Fruit fly (Drosophila melanogaster) whole organism, embryonic: ENCODE data around the gene swa.

Source experiments
- ATbp ChIP-seq: fragments of 200-800 bp; sonication (Bioruptor generic); optimal IDR thresholded peaks from 2 replicates; lab custom pipeline; 2017; ENCODE audit warnings: missing biosample characterization, mild to moderate bottlenecking, missing genetic modification characterization, missing genetic modification reagents
- Bteb2 ChIP-seq: fragments of 200-800 bp; sonication (Bioruptor generic); optimal IDR thresholded peaks from 2 replicates; lab custom pipeline; 2016; ENCODE audit warnings: missing biosample characterization, missing genetic modification characterization
- CG10366 ChIP-seq: fragments of 200-800 bp; sonication (Bioruptor generic); IDR thresholded peaks from 2 replicates; pipeline ENCODE4 v1.3.6; 2022; ENCODE audit warnings: missing biosample characterization, missing genetic modification characterization
- CG11696 ChIP-seq: fragments of 200-800 bp; sonication (Bioruptor generic); IDR thresholded peaks from 2 replicates; pipeline ENCODE4 v1.3.6; 2022; ENCODE audit warnings: missing biosample characterization, missing genetic modification characterization
- CG11723 ChIP-seq: fragments of 200-800 bp; sonication (Bioruptor generic); optimal IDR thresholded peaks from 2 replicates; lab custom pipeline; 2017; ENCODE audit warnings: missing biosample characterization, mild to moderate bottlenecking, missing genetic modification characterization
- CG12299 ChIP-seq: fragments of 200-800 bp; sonication (Bioruptor generic); optimal IDR thresholded peaks from 2 replicates; lab custom pipeline; 2018; ENCODE audit warnings: missing biosample characterization, mild to moderate bottlenecking, missing genetic modification characterization
- CG13624 ChIP-seq: fragments of 200-800 bp; sonication (Bioruptor generic); optimal IDR thresholded peaks from 2 replicates; lab custom pipeline; 2016; ENCODE audit warnings: missing biosample characterization, missing genetic modification characterization
- CG14441 ChIP-seq: fragments of 200-800 bp; sonication (Bioruptor generic); IDR thresholded peaks from 2 replicates; pipeline ENCODE4 v1.3.6; 2022; ENCODE audit warnings: missing biosample characterization, missing genetic modification characterization
- CG15011 ChIP-seq: fragments of 200-800 bp; sonication (Bioruptor generic); optimal IDR thresholded peaks from 3 replicates; lab custom pipeline; 2018; ENCODE audit warnings: missing biosample characterization, mild to moderate bottlenecking, missing genetic modification characterization
- CG17829 ChIP-seq: fragments of 200-800 bp; optimal IDR thresholded peaks from 2 replicates; lab custom pipeline; 2019; ENCODE audit warnings: missing biosample characterization, mild to moderate bottlenecking, missing genetic modification characterization, moderate library complexity
- CG18476 ChIP-seq: fragments of 200-800 bp; sonication (Bioruptor generic); optimal IDR thresholded peaks from 2 replicates; lab custom pipeline; 2016; ENCODE audit warnings: missing biosample characterization, mild to moderate bottlenecking, missing genetic modification characterization
- CG2120 ChIP-seq: fragments of 200-800 bp; sonication (Bioruptor generic); optimal IDR thresholded peaks from 3 replicates; lab custom pipeline; 2016; ENCODE audit warnings: missing biosample characterization, missing genetic modification characterization
- CG31388 ChIP-seq: fragments of 200-800 bp; sonication (Bioruptor generic); optimal IDR thresholded peaks from 2 replicates; lab custom pipeline; 2016; ENCODE audit warnings: missing biosample characterization, missing genetic modification characterization
- CG3281 ChIP-seq: fragments of 200-800 bp; sonication (Bioruptor generic); optimal IDR thresholded peaks from 3 replicates; lab custom pipeline; 2017; ENCODE audit warnings: missing biosample characterization, mild to moderate bottlenecking, missing genetic modification characterization
- CG3407 ChIP-seq: fragments of 200-800 bp; sonication (Bioruptor generic); optimal IDR thresholded peaks from 2 replicates; lab custom pipeline; 2018; ENCODE audit warnings: missing biosample characterization, mild to moderate bottlenecking, missing genetic modification characterization
- CG4730 ChIP-seq: fragments of 200-800 bp; sonication (Bioruptor generic); IDR thresholded peaks from 2 replicates; pipeline ENCODE4 v1.3.6; 2022; ENCODE audit warnings: missing biosample characterization, missing genetic modification characterization
- CG6175 ChIP-seq: fragments of 200-800 bp; sonication (Bioruptor generic); IDR thresholded peaks from 3 replicates; pipeline ENCODE4 v1.3.6; 2022; ENCODE audit warnings: missing biosample characterization, missing genetic modification characterization
- CG6813 ChIP-seq: fragments of 200-800 bp; sonication (Bioruptor generic); optimal IDR thresholded peaks from 2 replicates; lab custom pipeline; 2017; ENCODE audit warnings: missing biosample characterization, missing genetic modification characterization, mild to moderate bottlenecking, moderate library complexity, missing genetic modification reagents
- CG7786 ChIP-seq: fragments of 200-800 bp; sonication (Bioruptor generic); optimal IDR thresholded peaks from 2 replicates; lab custom pipeline; 2016; ENCODE audit warnings: missing biosample characterization, missing genetic modification characterization
- CG8290 ChIP-seq, 3 experiments: fragments of 200-800 bp; sonication (Bioruptor generic); optimal IDR thresholded peaks; 2 replicates each; lab custom pipeline; 2016 to 2019; ENCODE audit warnings: missing biosample characterization in 3 of 3, missing genetic modification characterization in 3 of 3, mild to moderate bottlenecking in 2 of 3, moderate library complexity in 1 of 3
- CG9932 ChIP-seq: fragments of 200-800 bp; sonication (Bioruptor generic); IDR thresholded peaks from 2 replicates; pipeline ENCODE4 v1.3.6; 2022; ENCODE audit warnings: missing biosample characterization, missing genetic modification characterization
- D19B ChIP-seq: fragments of 200-800 bp; sonication (Bioruptor generic); optimal IDR thresholded peaks from 2 replicates; lab custom pipeline; 2017; ENCODE audit warnings: missing biosample characterization, mild to moderate bottlenecking, missing genetic modification characterization
- Dad ChIP-seq: fragments of 200-800 bp; sonication (Bioruptor generic); optimal IDR thresholded peaks from 3 replicates; lab custom pipeline; 2016; ENCODE audit warnings: missing biosample characterization, missing genetic modification characterization
- Ets65A ChIP-seq: fragments of 200-800 bp; sonication (Bioruptor generic); peaks from one replicate; lab custom pipeline; 2016; ENCODE audit warnings: missing biosample characterization, missing genetic modification characterization
- Fer3 ChIP-seq: fragments of 200-800 bp; sonication (Bioruptor generic); optimal IDR thresholded peaks from 2 replicates; lab custom pipeline; 2018; ENCODE audit warnings: missing biosample characterization, mild to moderate bottlenecking, missing genetic modification characterization, moderate library complexity
- H15 ChIP-seq: fragments of 200-800 bp; sonication (Bioruptor generic); IDR thresholded peaks from 3 replicates; pipeline ENCODE4 v1.3.6; 2022; ENCODE audit warnings: missing biosample characterization, missing genetic modification characterization
- H2.0 ChIP-seq: fragments of 200-800 bp; sonication (Bioruptor generic); IDR thresholded peaks from 2 replicates; pipeline ENCODE4 v1.3.6; 2022; ENCODE audit warnings: missing biosample characterization, missing genetic modification characterization
- HLH54F ChIP-seq: fragments of 200-800 bp; sonication (Bioruptor generic); optimal IDR thresholded peaks from 3 replicates; lab custom pipeline; 2016; ENCODE audit warnings: missing biosample characterization, missing genetic modification characterization
- Hr78 ChIP-seq, 2 experiments: fragments of 200-800 bp in 1 of 2; fragments of >200 bp in 1 of 2; sonication (Bioruptor generic) in 1 of 2; optimal IDR thresholded peaks; 2 replicates each; lab custom pipeline; 2017 to 2019; ENCODE audit warnings: missing biosample characterization in 2 of 2, missing genetic modification characterization in 2 of 2, mild to moderate bottlenecking in 1 of 2, moderate library complexity in 1 of 2
- Stat92E ChIP-seq, 3 experiments: fragments of >200 bp in 2 of 3; fragments of 200-800 bp in 1 of 3; sonication (Bioruptor generic) in 1 of 3; optimal IDR thresholded peaks; 2 replicates each; lab custom pipeline; 2017 to 2019; ENCODE audit warnings: missing biosample characterization in 3 of 3, missing genetic modification characterization in 3 of 3, mild to moderate bottlenecking in 1 of 3, moderate library complexity in 1 of 3
- Xrp1 ChIP-seq: fragments of 200-800 bp; sonication (Bioruptor generic); IDR thresholded peaks from 2 replicates; pipeline ENCODE4 v1.3.6; 2022; ENCODE audit warnings: missing biosample characterization, missing genetic modification characterization
- YL-1 ChIP-seq: fragments of 200-800 bp; sonication (Bioruptor generic); optimal IDR thresholded peaks from 3 replicates; lab custom pipeline; 2017; ENCODE audit warnings: missing biosample characterization, mild to moderate bottlenecking, missing genetic modification characterization
- az2 ChIP-seq: fragments of 200-800 bp; sonication (Bioruptor generic); optimal IDR thresholded peaks from 3 replicates; lab custom pipeline; 2016; ENCODE audit warnings: missing biosample characterization, missing genetic modification characterization
- bbx ChIP-seq: fragments of 200-800 bp; sonication (Bioruptor generic); IDR thresholded peaks from 2 replicates; pipeline ENCODE4 v1.3.6; 2022; ENCODE audit warnings: missing biosample characterization, missing genetic modification characterization; ENCODE audit not compliant: partially characterized antibody
- fd96Cb ChIP-seq: fragments of 200-800 bp; sonication (Bioruptor generic); optimal IDR thresholded peaks from 2 replicates; lab custom pipeline; 2018; ENCODE audit warnings: missing biosample characterization, mild to moderate bottlenecking, missing genetic modification characterization, moderate library complexity
- gce ChIP-seq: fragments of 200-800 bp; sonication (Bioruptor generic); IDR thresholded peaks from 3 replicates; pipeline ENCODE4 v1.3.6; 2022; ENCODE audit warnings: missing biosample characterization, missing genetic modification characterization
- gcm ChIP-seq: fragments of 200-800 bp; sonication (Bioruptor generic); optimal IDR thresholded peaks from 2 replicates; lab custom pipeline; 2019; ENCODE audit warnings: missing biosample characterization, mild to moderate bottlenecking, missing genetic modification characterization, moderate library complexity
- gsb ChIP-seq: fragments of 200-800 bp; sonication (Bioruptor generic); IDR thresholded peaks from 2 replicates; pipeline ENCODE4 v1.3.6; 2022; ENCODE audit warnings: missing biosample characterization, missing genetic modification characterization
- ind ChIP-seq: fragments of 200-800 bp; sonication (Bioruptor generic); optimal IDR thresholded peaks from 3 replicates; lab custom pipeline; 2016; ENCODE audit warnings: missing biosample characterization, missing genetic modification characterization
- insv ChIP-seq, 2 experiments: fragments of 200-800 bp; sonication (Bioruptor generic); optimal IDR thresholded peaks; 3 replicates each; lab custom pipeline; 2016 to 2018; ENCODE audit warnings: missing biosample characterization in 2 of 2, missing genetic modification characterization in 2 of 2
- nau ChIP-seq: fragments of 200-800 bp; sonication (Bioruptor generic); optimal IDR thresholded peaks from 3 replicates; lab custom pipeline; 2017; ENCODE audit warnings: missing biosample characterization, mild to moderate bottlenecking, missing genetic modification characterization, missing genetic modification reagents
- nom ChIP-seq: fragments of 200-800 bp; sonication (Bioruptor generic); optimal IDR thresholded peaks from 2 replicates; lab custom pipeline; 2017; ENCODE audit warnings: missing biosample characterization, missing genetic modification characterization, mild to moderate bottlenecking, moderate library complexity, missing genetic modification reagents
- peb ChIP-seq: fragments of 200-800 bp; sonication (Bioruptor generic); IDR thresholded peaks from 2 replicates; pipeline ENCODE4 v1.3.6; 2022; ENCODE audit warnings: missing biosample characterization, missing genetic modification characterization
- sens-2 ChIP-seq: fragments of 200-800 bp; sonication (Bioruptor generic); IDR thresholded peaks from 2 replicates; pipeline ENCODE4 v1.3.6; 2022; ENCODE audit warnings: missing biosample characterization, missing genetic modification characterization
- shn ChIP-seq: fragments of 200-800 bp; sonication (Bioruptor generic); optimal IDR thresholded peaks from 3 replicates; lab custom pipeline; 2016; ENCODE audit warnings: missing biosample characterization, missing genetic modification characterization
- sisA ChIP-seq: fragments of 200-800 bp; sonication (Bioruptor generic); IDR thresholded peaks from 2 replicates; pipeline ENCODE4 v1.3.6; 2022; ENCODE audit warnings: missing biosample characterization, missing genetic modification characterization
- toy ChIP-seq: fragments of 200-800 bp; sonication (Bioruptor generic); IDR thresholded peaks from 2 replicates; pipeline ENCODE4 v1.3.6; 2022; ENCODE audit warnings: missing biosample characterization, missing genetic modification characterization
- unc-4 ChIP-seq: fragments of 200-800 bp; sonication (Bioruptor generic); IDR thresholded peaks from 2 replicates; pipeline ENCODE4 v1.3.6; 2022; ENCODE audit warnings: missing biosample characterization, missing genetic modification characterization; ENCODE audit not compliant: partially characterized antibody
- zfh1 ChIP-seq: fragments of 200-800 bp; sonication (Bioruptor generic); IDR thresholded peaks from 3 replicates; pipeline ENCODE4 v1.3.6; 2022; ENCODE audit warnings: missing biosample characterization, missing genetic modification characterization

Gene swa

DNA sequence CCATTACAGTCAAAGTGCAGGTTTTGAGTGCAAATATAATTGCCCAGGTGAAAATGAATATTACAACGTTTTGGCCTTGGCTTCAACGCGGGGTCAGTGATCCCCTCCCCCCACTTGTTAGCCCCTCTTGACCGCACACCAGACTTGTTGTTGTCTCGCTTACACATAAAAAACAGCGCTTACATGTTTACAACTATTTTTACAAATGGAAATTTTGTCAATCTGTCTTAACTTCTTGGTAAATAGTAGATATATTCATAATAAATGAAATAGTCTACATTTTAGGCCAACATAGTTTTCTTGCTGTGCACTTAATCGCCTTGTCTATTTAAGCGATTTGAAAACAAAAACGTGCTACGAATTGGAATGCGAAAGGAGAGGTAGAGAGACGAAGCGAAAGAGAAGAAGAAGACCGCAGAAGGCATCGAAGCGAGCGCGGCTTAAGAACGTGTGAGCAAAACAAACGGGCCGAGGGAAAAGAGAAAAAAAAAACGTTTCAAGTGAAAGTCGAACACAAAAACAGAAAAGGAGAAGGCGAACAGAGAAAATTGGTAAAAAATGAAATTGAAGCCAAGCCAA is 25.4 kb downstream of the swa start (continued):
- TF ChIP-seq CG11723 (GFP tag; lab: Kevin White, UChicago) (no peak), toy (GFP tag; lab: Robert Waterston, UW) (no peak), nom (no peak), CG7786 (GFP tag; lab: Kevin White, UChicago) (peak; percentile 12), fd96Cb (peak; percentile 56), CG14441 (GFP tag; lab: Robert Waterston, UW) (peak; percentile 62), CG3281 (GFP tag; lab: Kevin White, UChicago) (peak; percentile 39), CG4730 (GFP tag; lab: Robert Waterston, UW) (no peak), HLH54F (GFP tag; lab: Kevin White, UChicago) (peak; percentile 47), H15 (GFP tag; lab: Robert Waterston, UW) (0 out of 3 replicates have a peak, but pooled peaks have one; percentile 56), zfh1 (GFP tag; lab: Robert Waterston, UW) (peak; percentile 73), CG6175 (GFP tag; lab: Robert Waterston, UW) (peak; percentile 45; the same call in 1 of the 3 replicates), H2.0 (GFP tag; lab: Robert Waterston, UW) (peak; percentile 59), unc-4 (GFP tag; lab: Robert Waterston, UW) (no peak), CG11696 (GFP tag; lab: Robert Waterston, UW) (0 out of 2 replicates have a peak, but pooled peaks have one; percentile 29), D19B (GFP tag; lab: Kevin White, UChicago) (no peak), sisA (peak; percentile 47), Xrp1 (GFP tag; lab: Robert Waterston, UW) (peak; percentile 75), gce (peak; percentile 55; the same call in 1 of the 3 replicates), Dad (GFP tag; lab: Kevin White, UChicago) (no peak), CG13624 (GFP tag; lab: Kevin White, UChicago) (peak; percentile 22), CG31388 (GFP tag; lab: Kevin White, UChicago) (no peak), gsb (GFP tag; lab: Robert Waterston, UW) (no peak), shn (GFP tag; lab: Kevin White, UChicago) (peak; percentile 24), insv (GFP tag; optimal IDR thresholded peaks at IDR 0.05; lab: Kevin White, UChicago) (no peak), CG8290 (GFP tag; optimal IDR thresholded peaks at IDR 0.05; lab: Kevin White, UChicago) (no peak), CG8290 (tag; optimal IDR thresholded peaks at IDR 0.05; lab: Kevin White, UChicago) (peak in 1 of 2 experiments; percentile 70), Bteb2 (GFP tag; lab: Kevin White, UChicago) (peak; percentile 6), CG17829 (tag; lab: Kevin White, UChicago) (peak; percentile 46), bbx (no peak), az2 (GFP tag; lab: Kevin White, UChicago) (peak; percentile 2), ind (GFP tag; lab: Kevin White, UChicago) (peak; percentile 53), CG15011 (GFP tag; lab: Kevin White, UChicago) (no peak), YL-1 (GFP tag; lab: Kevin White, UChicago) (no peak), Stat92E (GFP tag; optimal IDR thresholded peaks at IDR 0.05; lab: Kevin White, UChicago) (no peak), CG6813 (GFP tag; lab: Kevin White, UChicago) (peak; percentile 59), peb (0 out of 2 replicates have a peak, but pooled peaks have one; percentile 18), ATbp (GFP tag; lab: Kevin White, UChicago) (peak; percentile 65), sens-2 (GFP tag; lab: Robert Waterston, UW) (peak; percentile 43; the same call in 1 of the 2 replicates), nau (GFP tag; lab: Kevin White, UChicago) (no peak), CG10366 (GFP tag; lab: Robert Waterston, UW) (peak; percentile 55), CG18476 (GFP tag; lab: Kevin White, UChicago) (peak; percentile 29), CG2120 (GFP tag; lab: Kevin White, UChicago) (peak; percentile 50), Ets65A (GFP tag; lab: Kevin White, UChicago) (peak; percentile 77), CG9932 (GFP tag; lab: Robert Waterston, UW) (peak; percentile 64), CG12299 (peak; percentile 23), CG3407 (GFP tag; lab: Kevin White, UChicago) (peak; percentile 28), Fer3 (tag; lab: Kevin White, UChicago) (peak; percentile 57), Hr78 (GFP tag; optimal IDR thresholded peaks at IDR 0.05; lab: Kevin White, UChicago) (peak in 1 of 2 experiments; percentile 54), gcm (GFP tag; lab: Kevin White, UChicago) (peak; percentile 24)
